Fruit fly (Drosophila melanogaster) whole organism, embryonic: ENCODE measurements around the gene CG42272.

Experiments
- Adf1 ChIP-seq: fragments of 200-800 bp; sonication (Bioruptor generic); IDR thresholded peaks from 2 replicates; pipeline ENCODE4 v1.3.6; 2022; ENCODE audit warnings: missing biosample characterization, missing genetic modification characterization
- Bgb ChIP-seq: fragments of 200-800 bp; sonication (Bioruptor generic); IDR thresholded peaks from 2 replicates; pipeline ENCODE4 v1.3.6; 2022; ENCODE audit warnings: missing biosample characterization, missing genetic modification characterization; ENCODE audit not compliant: partially characterized antibody
- CG10654 ChIP-seq: fragments of 200-800 bp; sonication (Bioruptor generic); optimal IDR thresholded peaks from 2 replicates; lab custom pipeline; 2016; ENCODE audit warnings: missing biosample characterization, missing genetic modification characterization
- CG10979 ChIP-seq: fragments of 200-800 bp; sonication (Bioruptor generic); optimal IDR thresholded peaks from 2 replicates; lab custom pipeline; 2018; ENCODE audit warnings: missing biosample characterization, mild to moderate bottlenecking, missing genetic modification characterization, moderate library complexity
- CG11093 ChIP-seq: fragments of 200-800 bp; sonication (Bioruptor generic); IDR thresholded peaks from 3 replicates; pipeline ENCODE4 v1.3.6; 2022; ENCODE audit warnings: missing biosample characterization, missing genetic modification characterization
- CG11247 ChIP-seq: fragments of 200-800 bp; sonication (Bioruptor generic); IDR thresholded peaks from 2 replicates; pipeline ENCODE4 v1.3.6; 2022; ENCODE audit warnings: missing biosample characterization, missing genetic modification characterization
- CG11398 ChIP-seq: fragments of 200-800 bp; sonication (Bioruptor generic); optimal IDR thresholded peaks from 2 replicates; lab custom pipeline; 2016; ENCODE audit warnings: missing biosample characterization, missing genetic modification characterization
- CG1233 ChIP-seq: fragments of 200-800 bp; sonication (Bioruptor generic); optimal IDR thresholded peaks from 4 replicates; lab custom pipeline; 2018; ENCODE audit warnings: missing biosample characterization, mild to moderate bottlenecking, missing genetic modification characterization
- CG12744 ChIP-seq: fragments of 200-800 bp; sonication (Bioruptor generic); optimal IDR thresholded peaks from 2 replicates; lab custom pipeline; 2016; ENCODE audit warnings: missing biosample characterization, missing genetic modification characterization
- CG1647 ChIP-seq: fragments of 200-800 bp; sonication (Bioruptor generic); optimal IDR thresholded peaks from 3 replicates; lab custom pipeline; 2016; ENCODE audit warnings: missing biosample characterization, missing genetic modification characterization
- CG17612 ChIP-seq: fragments of 200-800 bp; sonication (Bioruptor generic); IDR thresholded peaks from 2 replicates; pipeline ENCODE4 v1.3.6; 2022; ENCODE audit warnings: missing biosample characterization, missing genetic modification characterization
- CG17912 ChIP-seq: fragments of 200-800 bp; sonication (Bioruptor generic); optimal IDR thresholded peaks from 2 replicates; lab custom pipeline; 2018; ENCODE audit warnings: missing biosample characterization, mild to moderate bottlenecking, missing genetic modification characterization
- CG18599 ChIP-seq: fragments of 200-800 bp; sonication (Bioruptor generic); optimal IDR thresholded peaks from 3 replicates; lab custom pipeline; 2017; ENCODE audit warnings: missing biosample characterization, missing genetic modification characterization, mild to moderate bottlenecking, moderate library complexity, missing genetic modification reagents
- CG2202 ChIP-seq: fragments of 200-800 bp; sonication (Bioruptor generic); optimal IDR thresholded peaks from 2 replicates; lab custom pipeline; 2018; ENCODE audit warnings: missing biosample characterization, mild to moderate bottlenecking, missing genetic modification characterization
- CG34376 ChIP-seq: fragments of 200-800 bp; sonication (Bioruptor generic); optimal IDR thresholded peaks from 2 replicates; lab custom pipeline; 2018; ENCODE audit warnings: missing biosample characterization, mild to moderate bottlenecking, missing genetic modification characterization
- CG3838 ChIP-seq: fragments of 200-800 bp; sonication (Bioruptor generic); optimal IDR thresholded peaks from 3 replicates; lab custom pipeline; 2016; ENCODE audit warnings: missing biosample characterization, missing genetic modification characterization
- CG4328 ChIP-seq: fragments of 200-800 bp; sonication (Bioruptor generic); optimal IDR thresholded peaks from 3 replicates; lab custom pipeline; 2017; ENCODE audit warnings: missing biosample characterization, missing genetic modification reagents, missing genetic modification characterization
- CG6254 ChIP-seq: fragments of 200-800 bp; sonication (Bioruptor generic); optimal IDR thresholded peaks from 3 replicates; lab custom pipeline; 2017; ENCODE audit warnings: mild to moderate bottlenecking, missing biosample characterization, missing genetic modification reagents, missing genetic modification characterization
- CG6272 ChIP-seq: fragments of 200-800 bp; sonication (Bioruptor generic); IDR thresholded peaks from 2 replicates; pipeline ENCODE4 v1.3.6; 2022; ENCODE audit warnings: missing biosample characterization, missing genetic modification characterization
- CG6654 ChIP-seq: fragments of 200-800 bp; sonication (Bioruptor generic); optimal IDR thresholded peaks from 2 replicates; lab custom pipeline; 2017; ENCODE audit warnings: missing biosample characterization, mild to moderate bottlenecking, missing genetic modification characterization
- CG6689 ChIP-seq: fragments of 200-800 bp; sonication (Bioruptor generic); IDR thresholded peaks from 2 replicates; pipeline ENCODE4 v1.3.6; 2022; ENCODE audit warnings: missing biosample characterization, missing genetic modification characterization
- CG7928 ChIP-seq: fragments of 200-800 bp; sonication (Bioruptor generic); optimal IDR thresholded peaks from 2 replicates; lab custom pipeline; 2017; ENCODE audit warnings: missing biosample characterization, mild to moderate bottlenecking, missing genetic modification characterization
- CG8765 ChIP-seq: fragments of 200-800 bp; sonication (Bioruptor generic); IDR thresholded peaks from 2 replicates; pipeline ENCODE4 v1.3.6; 2022; ENCODE audit warnings: missing biosample characterization, missing genetic modification characterization
- CG9609 ChIP-seq: fragments of 200-800 bp; sonication (Bioruptor generic); optimal IDR thresholded peaks from 3 replicates; lab custom pipeline; 2016; ENCODE audit warnings: missing biosample characterization, missing genetic modification characterization
- Dfd ChIP-seq, 2 experiments: fragments of >200 bp; optimal IDR thresholded peaks; 2 replicates each; lab custom pipeline; 2017; ENCODE audit warnings: missing biosample characterization in 2 of 2, missing genetic modification characterization in 2 of 2
- Fer1 ChIP-seq: fragments of 200-800 bp; sonication (Bioruptor generic); optimal IDR thresholded peaks from 2 replicates; lab custom pipeline; 2017; ENCODE audit warnings: missing biosample characterization, mild to moderate bottlenecking, missing genetic modification characterization
- HLH54F ChIP-seq: fragments of 200-800 bp; sonication (Bioruptor generic); optimal IDR thresholded peaks from 3 replicates; lab custom pipeline; 2016; ENCODE audit warnings: missing biosample characterization, missing genetic modification characterization
- Hr51 ChIP-seq, 2 experiments: fragments of 200-800 bp; sonication (Bioruptor generic); optimal IDR thresholded peaks; 2 replicates in 1 of 2; 3 replicates in 1 of 2; lab custom pipeline; 2016 to 2018; ENCODE audit warnings: missing biosample characterization in 2 of 2, missing genetic modification characterization in 2 of 2, mild to moderate bottlenecking in 1 of 2, moderate library complexity in 1 of 2
- Jarid2 ChIP-seq: fragments of 200-800 bp; sonication (Bioruptor generic); optimal IDR thresholded peaks from 3 replicates; lab custom pipeline; 2017; ENCODE audit warnings: mild to moderate bottlenecking, missing biosample characterization, missing genetic modification reagents, missing genetic modification characterization
- Side ChIP-seq: fragments of 200-800 bp; sonication (Bioruptor generic); optimal IDR thresholded peaks from 2 replicates; lab custom pipeline; 2016; ENCODE audit warnings: missing biosample characterization, missing genetic modification characterization
- Spps ChIP-seq: fragments of 200-800 bp; sonication (Bioruptor generic); optimal IDR thresholded peaks from 2 replicates; lab custom pipeline; 2018; ENCODE audit warnings: missing biosample characterization, mild to moderate bottlenecking, missing genetic modification characterization
- Xbp1 ChIP-seq: fragments of 200-800 bp; sonication (Bioruptor generic); optimal IDR thresholded peaks from 3 replicates; lab custom pipeline; 2016; ENCODE audit warnings: missing biosample characterization, mild to moderate bottlenecking, missing genetic modification characterization
- YL-1 ChIP-seq: fragments of 200-800 bp; sonication (Bioruptor generic); optimal IDR thresholded peaks from 3 replicates; lab custom pipeline; 2017; ENCODE audit warnings: missing biosample characterization, mild to moderate bottlenecking, missing genetic modification characterization
- abd-A ChIP-seq: fragments of 200-800 bp; sonication (Bioruptor generic); optimal IDR thresholded peaks from 3 replicates; lab custom pipeline; 2019; ENCODE audit warnings: missing biosample characterization, mild to moderate bottlenecking, missing genetic modification characterization, moderate library complexity
- chm ChIP-seq: fragments of 200-800 bp; sonication (Bioruptor generic); IDR thresholded peaks from 2 replicates; pipeline ENCODE4 v1.3.6; 2022; ENCODE audit warnings: missing biosample characterization, missing genetic modification characterization
- ci ChIP-seq: fragments of 200-800 bp; sonication (Bioruptor generic); IDR thresholded peaks from 3 replicates; pipeline ENCODE4 v1.3.6; 2022; ENCODE audit warnings: missing biosample characterization, missing genetic modification characterization
- dmrt11E ChIP-seq: fragments of 200-800 bp; sonication (Bioruptor generic); optimal IDR thresholded peaks from 3 replicates; lab custom pipeline; 2018; ENCODE audit warnings: missing biosample characterization, mild to moderate bottlenecking, missing genetic modification characterization, moderate library complexity
- emc ChIP-seq: fragments of 200-800 bp; sonication (Bioruptor generic); optimal IDR thresholded peaks from 2 replicates; lab custom pipeline; 2016; ENCODE audit warnings: missing biosample characterization, missing genetic modification characterization
- eve ChIP-seq, 2 experiments: fragments of >200 bp; optimal IDR thresholded peaks; 2 replicates each; lab custom pipeline; 2017; ENCODE audit warnings: missing biosample characterization in 2 of 2, missing genetic modification characterization in 2 of 2
- eyg ChIP-seq: fragments of 200-800 bp; sonication (Bioruptor generic); optimal IDR thresholded peaks from 3 replicates; lab custom pipeline; 2016; ENCODE audit warnings: missing biosample characterization, missing genetic modification characterization
- fd102C ChIP-seq: fragments of 200-800 bp; sonication (Bioruptor generic); optimal IDR thresholded peaks from 2 replicates; lab custom pipeline; 2018; ENCODE audit warnings: missing biosample characterization, mild to moderate bottlenecking, missing genetic modification characterization, moderate library complexity
- ind ChIP-seq: fragments of 200-800 bp; sonication (Bioruptor generic); optimal IDR thresholded peaks from 3 replicates; lab custom pipeline; 2016; ENCODE audit warnings: missing biosample characterization, missing genetic modification characterization
- kah ChIP-seq: fragments of 200-800 bp; sonication (Bioruptor generic); optimal IDR thresholded peaks from 2 replicates; lab custom pipeline; 2018; ENCODE audit warnings: missing biosample characterization, mild to moderate bottlenecking, missing genetic modification characterization
- pnt ChIP-seq: fragments of 200-800 bp; sonication (Bioruptor generic); optimal IDR thresholded peaks from 3 replicates; lab custom pipeline; 2016; ENCODE audit warnings: missing biosample characterization, missing genetic modification characterization
- pros ChIP-seq: fragments of 200-800 bp; sonication (Bioruptor generic); optimal IDR thresholded peaks from 3 replicates; lab custom pipeline; 2019; ENCODE audit warnings: missing biosample characterization, mild to moderate bottlenecking, missing genetic modification characterization, moderate library complexity
- ranshi ChIP-seq: fragments of 200-800 bp; sonication (Bioruptor generic); IDR thresholded peaks from 2 replicates; pipeline ENCODE4 v1.3.6; 2022; ENCODE audit warnings: missing biosample characterization, missing genetic modification characterization
- row ChIP-seq: fragments of 200-800 bp; sonication (Bioruptor generic); IDR thresholded peaks from 3 replicates; pipeline ENCODE4 v1.3.6; 2022; ENCODE audit warnings: missing biosample characterization, missing genetic modification characterization
- seq ChIP-seq: fragments of 200-800 bp; sonication (Bioruptor generic); IDR thresholded peaks from 2 replicates; pipeline ENCODE4 v1.3.6; 2022; ENCODE audit warnings: missing biosample characterization, missing genetic modification characterization
- tup ChIP-seq: fragments of 200-800 bp; sonication (Bioruptor generic); optimal IDR thresholded peaks from 2 replicates; lab custom pipeline; 2016; ENCODE audit warnings: missing biosample characterization, mild to moderate bottlenecking, missing genetic modification characterization, moderate library complexity
- yki ChIP-seq: fragments of >200 bp; optimal IDR thresholded peaks from 3 replicates; lab custom pipeline; 2018

The CG42272 gene

DNA sequence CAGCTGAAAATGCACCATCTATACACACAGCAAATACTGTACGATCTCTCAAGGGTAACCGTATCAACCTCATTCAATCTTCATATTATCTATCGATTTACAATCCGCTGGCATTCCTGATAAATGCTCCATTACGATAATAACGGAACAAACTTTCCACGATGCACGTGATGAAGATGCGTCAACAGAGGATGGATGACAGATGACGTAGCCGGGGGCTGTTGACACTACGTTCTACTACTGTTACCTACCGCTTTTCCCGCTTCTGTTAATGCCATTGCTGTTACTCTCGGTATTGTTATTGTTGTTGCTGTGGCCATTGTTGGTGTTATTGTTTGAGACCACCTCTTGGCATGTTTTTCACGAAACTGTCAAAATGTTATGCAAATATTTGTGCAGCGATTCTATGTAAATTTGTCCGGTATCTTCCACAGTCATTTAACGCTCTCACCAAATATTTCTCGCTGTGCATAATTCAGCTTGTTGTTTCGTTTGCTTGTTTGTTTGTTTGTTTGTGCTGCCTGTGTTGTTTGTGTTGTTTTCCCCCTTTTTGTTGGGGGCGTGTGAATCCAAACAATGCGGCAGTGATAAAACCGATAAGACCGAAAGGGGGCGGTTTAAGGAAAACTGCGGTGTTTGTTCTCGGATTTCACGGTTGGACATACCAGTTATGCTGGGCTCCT is 21.1 kb downstream of the CG42272 start (continued):
- TF ChIP-seq fd102C (peak; percentile 96), ranshi (peak; percentile 73), pros (no peak), CG17912 (GFP tag; lab: Kevin White, UChicago) (peak; percentile 80), eyg (GFP tag; lab: Kevin White, UChicago) (peak; percentile 69), kah (peak; percentile 67), CG8765 (GFP tag; lab: Robert Waterston, UW) (no peak), Hr51 (GFP tag; optimal IDR thresholded peaks at IDR 0.05; lab: Kevin White, UChicago) (peak; percentile 60 to 80), CG6272 (no peak), CG11398 (GFP tag; lab: Kevin White, UChicago) (peak; percentile 93), Adf1 (GFP tag; lab: Robert Waterston, UW) (no peak), seq (GFP tag; lab: Robert Waterston, UW) (peak; percentile 64; the same call in 1 of the 2 replicates), Xbp1 (GFP tag; lab: Kevin White, UChicago) (peak; percentile 44), eve (GFP tag; optimal IDR thresholded peaks at IDR 0.05; lab: Kevin White, UChicago) (peak in 1 of 2 experiments; percentile 72), Dfd (GFP tag; optimal IDR thresholded peaks at IDR 0.05; lab: Kevin White, UChicago) (no peak), Bgb (GFP tag; lab: Robert Waterston, UW) (no peak), CG34376 (GFP tag; lab: Kevin White, UChicago) (no peak), CG2202 (peak; percentile 92), CG1647 (GFP tag; lab: Kevin White, UChicago) (peak; percentile 78), CG6689 (peak; percentile 49; the same call in 1 of the 2 replicates), Jarid2 (peak; percentile 79), CG1233 (GFP tag; lab: Kevin White, UChicago) (peak; percentile 90), Spps (tag; lab: Kevin White, UChicago) (peak; percentile 88), CG10654 (peak; percentile 85), CG9609 (GFP tag; lab: Kevin White, UChicago) (peak; percentile 81), CG6254 (GFP tag; lab: Kevin White, UChicago) (peak; percentile 85), emc (GFP tag; lab: Kevin White, UChicago) (peak; percentile 19), ind (GFP tag; lab: Kevin White, UChicago) (peak; percentile 44), CG11093 (GFP tag; lab: Robert Waterston, UW) (no peak), Side (GFP tag; lab: Kevin White, UChicago) (peak; percentile 82), CG6654 (GFP tag; lab: Kevin White, UChicago) (peak; percentile 56), CG11247 (GFP tag; lab: Robert Waterston, UW) (peak; percentile 69), CG17612 (GFP tag; lab: Robert Waterston, UW) (no peak), tup (peak; percentile 24), YL-1 (GFP tag; lab: Kevin White, UChicago) (peak; percentile 77), chm (GFP tag; lab: Robert Waterston, UW) (peak; percentile 86; the same call in 1 of the 2 replicates), pnt (GFP tag; lab: Kevin White, UChicago) (peak; percentile 64), row (GFP tag; lab: Robert Waterston, UW) (peak; percentile 36; the same call in 1 of the 3 replicates), CG12744 (GFP tag; lab: Kevin White, UChicago) (peak; percentile 71), CG10979 (tag; lab: Kevin White, UChicago) (peak; percentile 78), Fer1 (GFP tag; lab: Kevin White, UChicago) (peak; percentile 84), CG7928 (peak; percentile 18), abd-A (no peak), dmrt11E (tag; lab: Kevin White, UChicago) (peak; percentile 89), yki (no peak), HLH54F (GFP tag; lab: Kevin White, UChicago) (peak; percentile 57), CG4328 (GFP tag; lab: Kevin White, UChicago) (peak; percentile 71), CG3838 (GFP tag; lab: Kevin White, UChicago) (peak; percentile 88), CG18599 (GFP tag; lab: Kevin White, UChicago) (peak; percentile 82), ci (GFP tag; lab: Robert Waterston, UW) (peak; percentile 90)
